Worm (Caenorhabditis elegans) whole organism, late embryonic: Measurements from ENCODE around the gene K11H3.2.
A peak's percentile ranks its signal among the peaks of the same experiment; 100 is the strongest.

Experiments
- F13H6.1 ChIP-seq: sonication (generic microtip); optimal IDR thresholded peaks from 2 replicates; lab custom pipeline; 2016; ENCODE audit warnings: missing genetic modification characterization, missing compliant biosample characterization
- K09A11.1 ChIP-seq: sonication (generic microtip); optimal IDR thresholded peaks from 2 replicates; lab custom pipeline; 2017; ENCODE audit warnings: antibody characterized with exemption, mild to moderate bottlenecking, missing genetic modification characterization, missing compliant biosample characterization; ENCODE audit not compliant: insufficient read depth
- T23F11.4 ChIP-seq: fragments of 200-800 bp; sonication (Bioruptor generic); optimal IDR thresholded peaks from 2 replicates; lab custom pipeline; 2018; ENCODE audit warnings: mild to moderate bottlenecking, missing genetic modification characterization, missing compliant biosample characterization
- Y22D7AL.16 ChIP-seq: sonication (generic microtip); optimal IDR thresholded peaks from 2 replicates; lab custom pipeline; 2016; ENCODE audit warnings: missing genetic modification characterization, missing compliant biosample characterization
- ahr-1 ChIP-seq: sonication (generic microtip); optimal IDR thresholded peaks from 2 replicates; lab custom pipeline; 2016; ENCODE audit warnings: missing genetic modification characterization, missing compliant biosample characterization
- ama-1 ChIP-seq: fragments of 150-350 bp; optimal IDR thresholded peaks from 2 replicates; lab custom pipeline; 2014
- ceh-14 ChIP-seq: sonication (generic microtip); optimal IDR thresholded peaks from 2 replicates; lab custom pipeline; 2016; ENCODE audit warnings: missing genotype, missing genetic modification characterization, missing compliant biosample characterization
- ceh-19 ChIP-seq: fragments of 200-800 bp; sonication (Bioruptor generic); optimal IDR thresholded peaks from 2 replicates; lab custom pipeline; 2018; ENCODE audit warnings: mild to moderate bottlenecking, missing genetic modification characterization, missing compliant biosample characterization
- ceh-2 ChIP-seq: sonication (generic microtip); optimal IDR thresholded peaks from 2 replicates; lab custom pipeline; 2016; ENCODE audit warnings: missing genotype, missing genetic modification characterization, missing compliant biosample characterization
- ceh-22 ChIP-seq: sonication (generic microtip); optimal IDR thresholded peaks from 2 replicates; lab custom pipeline; 2017; ENCODE audit warnings: missing biosample characterization, missing genetic modification characterization
- ceh-31 ChIP-seq: sonication (generic microtip); optimal IDR thresholded peaks from 2 replicates; lab custom pipeline; 2016; ENCODE audit warnings: missing genetic modification characterization, missing compliant biosample characterization
- ceh-34 ChIP-seq: sonication (generic microtip); optimal IDR thresholded peaks from 2 replicates; lab custom pipeline; 2016; ENCODE audit warnings: mild to moderate bottlenecking, missing genetic modification characterization, missing compliant biosample characterization
- ceh-45 ChIP-seq: fragments of 200-800 bp; sonication (Bioruptor generic); IDR thresholded peaks from 2 replicates; pipeline ENCODE4 v1.3.6; 2022; ENCODE audit warnings: missing genetic modification reagents, missing genetic modification characterization, missing compliant biosample characterization
- ceh-48 ChIP-seq: sonication (generic microtip); optimal IDR thresholded peaks from 2 replicates; lab custom pipeline; 2016; ENCODE audit warnings: missing genetic modification characterization, inconsistent platforms, missing compliant biosample characterization
- che-1 ChIP-seq: sonication (generic microtip); optimal IDR thresholded peaks from 2 replicates; lab custom pipeline; 2016; ENCODE audit warnings: mild to moderate bottlenecking, missing genetic modification characterization, missing compliant biosample characterization
- dmd-4 ChIP-seq: sonication (generic microtip); optimal IDR thresholded peaks from 2 replicates; lab custom pipeline; 2016; ENCODE audit warnings: borderline replicate concordance, missing genetic modification characterization, missing compliant biosample characterization
- dve-1 ChIP-seq: sonication (generic microtip); optimal IDR thresholded peaks from 2 replicates; lab custom pipeline; 2017; ENCODE audit warnings: antibody characterized with exemption, mild to moderate bottlenecking, missing genetic modification characterization, missing compliant biosample characterization
- ets-4 ChIP-seq: sonication (generic microtip); optimal IDR thresholded peaks from 2 replicates; lab custom pipeline; 2016; ENCODE audit warnings: missing genetic modification characterization, missing compliant biosample characterization
- eyg-1 ChIP-seq: sonication (generic microtip); optimal IDR thresholded peaks from 2 replicates; lab custom pipeline; 2016; ENCODE audit warnings: missing genotype, missing genetic modification characterization, missing compliant biosample characterization
- fkh-10 ChIP-seq: fragments of 150-350 bp; optimal IDR thresholded peaks from 2 replicates; lab custom pipeline; 2014; ENCODE audit warnings: missing biosample characterization, missing genetic modification reagents, missing genetic modification characterization
- gmeb-2 ChIP-seq: sonication (generic microtip); optimal IDR thresholded peaks from 2 replicates; lab custom pipeline; 2016; ENCODE audit warnings: missing genetic modification characterization, inconsistent platforms, missing compliant biosample characterization
- hlh-30 ChIP-seq: sonication (generic microtip); optimal IDR thresholded peaks from 2 replicates; lab custom pipeline; 2017; ENCODE audit warnings: antibody characterized with exemption, missing genetic modification characterization, missing compliant biosample characterization; ENCODE audit not compliant: insufficient read depth
- hlh-6 ChIP-seq: sonication (generic microtip); optimal IDR thresholded peaks from 2 replicates; lab custom pipeline; 2016; ENCODE audit warnings: missing genotype, missing genetic modification characterization, missing compliant biosample characterization
- hlh-8 ChIP-seq: sonication (generic microtip); optimal IDR thresholded peaks from 2 replicates; lab custom pipeline; 2016; ENCODE audit warnings: missing genotype, missing genetic modification characterization, missing compliant biosample characterization
- lim-6 ChIP-seq: sonication (generic microtip); optimal IDR thresholded peaks from 2 replicates; lab custom pipeline; 2016; ENCODE audit warnings: missing genetic modification characterization, missing compliant biosample characterization
- lin-11 ChIP-seq: fragments of 200-800 bp; sonication (Bioruptor generic); optimal IDR thresholded peaks from 2 replicates; lab custom pipeline; 2018; ENCODE audit warnings: mild to moderate bottlenecking, missing genetic modification characterization, missing compliant biosample characterization
- nfya-1 ChIP-seq: sonication (generic microtip); optimal IDR thresholded peaks from 2 replicates; lab custom pipeline; 2017; ENCODE audit warnings: missing genetic modification characterization, mild to moderate bottlenecking, missing compliant biosample characterization, antibody characterized with exemption, moderate library complexity
- odd-2 ChIP-seq: sonication (generic microtip); optimal IDR thresholded peaks from 2 replicates; lab custom pipeline; 2017; ENCODE audit warnings: antibody characterized with exemption, mild to moderate bottlenecking, missing genetic modification characterization, missing compliant biosample characterization
- pag-3 ChIP-seq: sonication (generic microtip); optimal IDR thresholded peaks from 2 replicates; lab custom pipeline; 2016; ENCODE audit warnings: missing compliant biosample characterization, missing genetic modification characterization, borderline replicate concordance
- pax-1 ChIP-seq: fragments of 150-350 bp; optimal IDR thresholded peaks from 2 replicates; lab custom pipeline; 2014; ENCODE audit warnings: missing biosample characterization, missing genetic modification characterization
- pha-2 ChIP-seq: sonication (generic microtip); optimal IDR thresholded peaks from 2 replicates; lab custom pipeline; 2017; ENCODE audit warnings: mild to moderate bottlenecking, missing genetic modification characterization, missing compliant biosample characterization
- pha-4 ChIP-seq: fragments of 150-350 bp; optimal IDR thresholded peaks from 2 replicates; lab custom pipeline; 2018; ENCODE audit warnings: missing biosample characterization, missing genetic modification reagents, missing genetic modification characterization
- pqm-1 ChIP-seq: sonication (generic microtip); optimal IDR thresholded peaks from 2 replicates; lab custom pipeline; 2016; ENCODE audit warnings: missing genetic modification characterization, missing compliant biosample characterization
- ref-2 ChIP-seq: sonication (generic microtip); optimal IDR thresholded peaks from 2 replicates; lab custom pipeline; 2016; ENCODE audit warnings: missing genetic modification characterization, missing compliant biosample characterization
- rnt-1 ChIP-seq: sonication (generic microtip); optimal IDR thresholded peaks from 2 replicates; lab custom pipeline; 2016; ENCODE audit warnings: missing genetic modification characterization, missing compliant biosample characterization
- sdc-2 ChIP-seq: sonication (generic microtip); optimal IDR thresholded peaks from 2 replicates; lab custom pipeline; 2016; ENCODE audit warnings: missing genotype, missing genetic modification characterization, missing compliant biosample characterization
- sox-2 ChIP-seq: fragments of 200-800 bp; sonication (Bioruptor generic); IDR thresholded peaks from 2 replicates; pipeline ENCODE4 v1.3.6; 2022; ENCODE audit warnings: missing genetic modification reagents, missing genetic modification characterization, missing compliant biosample characterization
- sox-4 ChIP-seq: sonication (generic microtip); optimal IDR thresholded peaks from 2 replicates; lab custom pipeline; 2017; ENCODE audit warnings: mild to moderate bottlenecking, missing genetic modification characterization, inconsistent platforms, missing compliant biosample characterization
- tbx-2 ChIP-seq: sonication (generic microtip); optimal IDR thresholded peaks from 2 replicates; lab custom pipeline; 2016; ENCODE audit warnings: missing genetic modification characterization, missing compliant biosample characterization
- ttx-3 ChIP-seq: sonication (generic microtip); optimal IDR thresholded peaks from 2 replicates; lab custom pipeline; 2016; ENCODE audit warnings: missing genetic modification reagents, missing genetic modification characterization, missing compliant biosample characterization
- unc-42 ChIP-seq: sonication (generic microtip); optimal IDR thresholded peaks from 2 replicates; lab custom pipeline; 2016; ENCODE audit warnings: missing genotype, missing genetic modification characterization, missing compliant biosample characterization
- unc-86 ChIP-seq: sonication (generic microtip); optimal IDR thresholded peaks from 2 replicates; lab custom pipeline; 2016; ENCODE audit warnings: missing genetic modification characterization, missing compliant biosample characterization
- zip-5 ChIP-seq: sonication (generic microtip); optimal IDR thresholded peaks from 2 replicates; lab custom pipeline; 2016; ENCODE audit warnings: missing genetic modification characterization, missing compliant biosample characterization
- ztf-16 ChIP-seq: sonication (generic microtip); optimal IDR thresholded peaks from 2 replicates; lab custom pipeline; 2017; ENCODE audit warnings: missing genetic modification characterization, missing compliant biosample characterization

Gene K11H3.2

DNA sequence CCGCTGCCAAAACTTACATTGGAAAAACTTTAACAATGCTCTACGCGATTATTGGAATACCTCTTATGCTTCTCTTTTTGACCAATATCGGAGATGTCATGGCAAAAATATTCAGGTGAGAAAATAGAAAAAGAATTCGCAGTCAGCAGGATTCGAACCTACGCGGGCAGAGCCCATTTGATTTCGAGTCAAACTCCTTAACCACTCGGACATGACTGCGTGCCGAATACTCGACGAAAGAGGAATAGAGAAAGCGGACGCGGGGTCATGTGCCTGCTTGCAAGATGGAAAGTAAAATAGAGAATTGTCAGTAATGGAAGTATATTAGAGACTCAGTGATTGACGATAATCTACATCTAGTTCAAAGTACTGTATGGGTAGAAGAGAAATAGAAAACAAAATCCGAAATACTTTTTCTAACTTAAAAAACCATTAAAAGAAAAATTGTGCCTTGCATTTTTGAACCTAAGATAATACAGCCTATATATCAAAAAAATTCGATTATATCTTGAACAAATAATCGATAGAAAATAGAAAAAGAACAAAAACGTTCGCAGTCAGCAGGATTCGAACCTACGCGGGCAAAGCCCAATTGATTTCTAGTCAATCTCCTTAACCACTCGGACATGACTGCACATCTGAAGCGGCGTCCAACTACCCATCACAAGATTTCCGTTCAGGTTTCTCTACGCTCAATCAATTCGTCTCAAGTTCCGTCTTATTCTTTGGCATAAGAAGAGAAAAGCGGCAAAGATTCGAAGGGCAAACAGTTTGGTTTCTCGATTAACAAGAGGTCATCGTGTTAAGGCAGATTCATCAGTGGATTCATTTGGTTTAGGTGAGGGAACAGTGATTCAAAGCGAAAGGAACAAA is 15.5 kb downstream of the K11H3.2 start (continued):
- TF ChIP-seq eyg-1: peak; percentile 72
- peak; percentile 74 for TF ChIP-seq ceh-48
- TF ChIP-seq sox-2 (GFP tag; lab: Robert Waterston, UW): peak; percentile 77
- TF ChIP-seq ceh-45: peak; percentile 75
- peak; percentile 63 for TF ChIP-seq odd-2 (tag; lab: Kevin White, UChicago)
- peak; percentile 85 for TF ChIP-seq ztf-16 (tag; lab: Kevin White, UChicago)
- TF ChIP-seq ref-2 (tag; lab: Kevin White, UChicago): peak; percentile 80
- TF ChIP-seq ceh-2: peak; percentile 65
- no peak for TF ChIP-seq pax-1 (tag; lab: Kevin White, UChicago)
- no peak for TF ChIP-seq fkh-10 (GFP tag; lab: Kevin White, UChicago)
- no peak for TF ChIP-seq ceh-22 (tag; lab: Kevin White, UChicago)
- peak; percentile 68 for TF ChIP-seq sdc-2 (tag; lab: Kevin White, UChicago)
- peak; percentile 73 for TF ChIP-seq ceh-31
- peak; percentile 80 for TF ChIP-seq dmd-4 (tag; lab: Kevin White, UChicago)
- peak; percentile 52 for TF ChIP-seq ahr-1 (tag; lab: Kevin White, UChicago)
- TF ChIP-seq tbx-2 (tag; lab: Kevin White, UChicago): peak; percentile 74
- peak; percentile 30 for TF ChIP-seq hlh-8 (tag; lab: Kevin White, UChicago)
- TF ChIP-seq unc-42 (tag; lab: Kevin White, UChicago): peak; percentile 57
- TF ChIP-seq lim-6 (tag; lab: Kevin White, UChicago): peak; percentile 75

DNA sequence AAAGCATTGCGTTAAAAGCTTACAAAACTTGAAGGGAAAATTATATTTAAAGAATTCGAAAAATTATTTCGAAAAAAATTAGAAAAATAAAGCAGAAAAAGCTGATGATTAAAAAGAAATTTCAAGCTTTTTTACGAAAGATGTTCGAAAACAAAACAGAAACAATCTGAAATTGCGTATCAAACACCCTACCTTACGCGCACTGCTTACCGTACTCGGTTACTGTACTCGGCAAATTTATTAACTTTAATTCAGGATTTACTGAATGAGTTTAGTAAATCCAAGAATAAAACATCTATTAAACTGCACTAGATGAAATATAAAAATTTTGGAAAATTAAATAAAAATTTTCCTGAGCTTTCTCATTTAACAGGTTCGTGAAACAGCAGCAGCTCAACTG is 16.3 kb downstream of the K11H3.2 start:
- no peak for TF ChIP-seq eyg-1
- TF ChIP-seq lim-6 (tag; lab: Kevin White, UChicago): no peak
- TF ChIP-seq pqm-1: no peak
- no peak for TF ChIP-seq ceh-48
- TF ChIP-seq lin-11 (tag; lab: Kevin White, UChicago): no peak
- no peak for TF ChIP-seq gmeb-2
- TF ChIP-seq zip-5 (tag; lab: Kevin White, UChicago): no peak
- TF ChIP-seq sox-2 (GFP tag; lab: Robert Waterston, UW): no peak

DNA sequence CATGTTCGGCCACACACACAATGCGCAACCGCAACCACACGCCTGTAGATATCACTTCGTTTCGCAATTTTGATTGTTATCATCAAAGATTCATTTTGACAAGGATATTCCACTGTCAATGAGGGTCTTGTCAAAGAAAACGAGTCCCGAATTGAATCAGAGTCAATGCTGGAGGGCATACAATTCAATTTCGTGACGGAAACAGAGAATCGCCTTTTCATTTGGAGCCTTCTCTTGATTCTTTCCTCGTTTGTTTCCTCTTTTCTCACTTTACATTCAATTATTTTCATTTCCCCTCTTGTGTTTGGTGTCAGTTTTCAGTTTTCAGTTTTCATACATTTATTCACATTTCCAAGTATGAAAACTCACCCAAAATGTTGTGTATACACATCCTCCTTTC is 21.2 kb downstream of the K11H3.2 start:
- TF ChIP-seq pag-3 (tag; lab: Kevin White, UChicago) (no peak), F13H6.1 (tag; lab: Kevin White, UChicago) (no peak), unc-42 (tag; lab: Kevin White, UChicago) (peak; percentile 94)

DNA sequence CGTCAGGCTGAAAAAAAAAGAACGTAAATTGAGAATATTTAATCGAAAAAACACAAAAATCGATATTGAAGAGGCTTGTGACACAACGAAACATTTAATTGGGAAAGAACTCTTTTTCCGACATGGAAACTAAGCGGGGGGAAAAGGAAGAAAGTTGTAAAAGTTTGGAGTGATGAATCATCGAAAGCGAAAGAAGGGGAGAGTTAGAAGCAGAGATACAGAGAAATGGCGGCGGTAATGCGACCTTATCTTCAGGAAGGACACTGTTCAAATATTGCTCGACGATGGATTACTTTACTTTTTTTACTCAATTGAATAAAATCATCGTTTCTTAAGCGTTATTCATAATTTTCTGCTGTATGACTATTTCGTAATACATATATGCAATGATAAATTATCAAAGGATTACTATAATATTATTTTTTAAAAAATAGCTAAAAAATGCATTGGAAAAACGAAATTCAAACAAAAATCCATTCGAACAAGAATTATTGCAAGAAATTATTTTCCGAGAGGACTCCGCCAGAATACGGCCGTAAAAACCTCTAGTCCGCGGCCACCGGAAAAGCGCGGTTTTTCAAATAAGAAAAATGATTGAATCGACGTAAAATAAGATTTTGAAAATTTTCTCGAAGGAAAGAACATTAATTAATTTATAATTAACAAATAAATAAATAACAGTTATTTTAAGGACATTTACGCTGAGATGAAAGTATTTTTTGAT is 21.7 kb downstream of the K11H3.2 start, which contains the start of gene dhhc-4:
dhhc-4 (minus strand) TSS at position 13 of the 724 bp plus-strand sequence.
- TF ChIP-seq ceh-34 (tag; lab: Kevin White, UChicago) (peak; percentile 19), ceh-31 (peak; percentile 90), tbx-2 (tag; lab: Kevin White, UChicago) (peak; percentile 81), sox-4 (tag; lab: Kevin White, UChicago) (no peak), unc-42 (tag; lab: Kevin White, UChicago) (no peak), ttx-3 (tag; lab: Kevin White, UChicago) (peak; percentile 46), hlh-6 (tag; lab: Kevin White, UChicago) (peak; percentile 13), Y22D7AL.16 (tag; lab: Kevin White, UChicago) (no peak), K09A11.1 (no peak), pha-2 (tag; lab: Kevin White, UChicago) (peak; percentile 11), T23F11.4 (GFP tag; lab: Kevin White, UChicago) (no peak), ref-2 (tag; lab: Kevin White, UChicago) (peak; percentile 9), hlh-30 (tag; lab: Kevin White, UChicago) (no peak), ceh-14 (tag; lab: Kevin White, UChicago) (peak; percentile 74), eyg-1 (no peak), nfya-1 (tag; lab: Kevin White, UChicago) (peak; percentile 0), pha-4 (tag; lab: Kevin White, UChicago) (no peak), unc-86 (tag; lab: Kevin White, UChicago) (peak; percentile 58), ceh-19 (GFP tag; lab: Kevin White, UChicago) (no peak), ets-4 (tag; lab: Kevin White, UChicago) (peak; percentile 91), dve-1 (no peak), ama-1 (lab: Kevin White, UChicago) (no peak), rnt-1 (peak; percentile 10), che-1 (tag; lab: Kevin White, UChicago) (no peak), pax-1 (tag; lab: Kevin White, UChicago) (no peak)
